Worm (Caenorhabditis elegans) whole organism, young adult: ENCODE measurements around the gene C33G8.13.

Source experiments
- C17E4.6 ChIP-seq: fragments of 200-800 bp; sonication (Bioruptor generic); IDR thresholded peaks from 2 replicates; pipeline ENCODE4 v1.3.6; 2022; ENCODE audit warnings: missing genetic modification reagents, missing genetic modification characterization, missing compliant biosample characterization
- D2030.7 ChIP-seq: fragments of 200-800 bp; sonication (Bioruptor generic); IDR thresholded peaks from 2 replicates; pipeline ENCODE4 v1.3.6; 2022; ENCODE audit warnings: missing genetic modification reagents, missing genetic modification characterization, missing compliant biosample characterization
- F10E7.11 ChIP-seq: sonication (generic microtip); optimal IDR thresholded peaks from 2 replicates; lab custom pipeline; 2017; ENCODE audit warnings: mild to moderate bottlenecking, missing genetic modification characterization, moderate library complexity, missing compliant biosample characterization
- F33H1.4 ChIP-seq: fragments of 200-800 bp; sonication (Bioruptor generic); IDR thresholded peaks from 2 replicates; pipeline ENCODE4 v1.3.6; 2022; ENCODE audit warnings: missing genetic modification reagents, missing genetic modification characterization, missing compliant biosample characterization
- F55B11.4 ChIP-seq: sonication (generic microtip); optimal IDR thresholded peaks from 2 replicates; lab custom pipeline; 2016; ENCODE audit warnings: missing compliant biosample characterization, missing genetic modification characterization, borderline replicate concordance; ENCODE audit not compliant: insufficient read depth
- K12H6.12 ChIP-seq: fragments of 200-800 bp; sonication (Bioruptor generic); optimal IDR thresholded peaks from 2 replicates; lab custom pipeline; 2018; ENCODE audit warnings: mild to moderate bottlenecking, missing genetic modification characterization, missing compliant biosample characterization
- Y53G8AR.9 ChIP-seq: fragments of 200-800 bp; sonication (Bioruptor generic); conservative IDR thresholded peaks from 2 replicates; pipeline ENCODE4 v1.3.6; 2022; ENCODE audit warnings: missing genetic modification reagents, missing genetic modification characterization, missing compliant biosample characterization
- Y67H2A.10 ChIP-seq: fragments of 200-800 bp; sonication (Bioruptor generic); conservative IDR thresholded peaks from 2 replicates; pipeline ENCODE4 v1.3.6; 2022; ENCODE audit warnings: missing genetic modification reagents, missing genetic modification characterization, missing compliant biosample characterization
- Y95B8A.8 ChIP-seq: fragments of 200-800 bp; sonication (Bioruptor generic); IDR thresholded peaks from 2 replicates; pipeline ENCODE4 v1.3.6; 2022; ENCODE audit warnings: missing genetic modification reagents, missing genetic modification characterization, missing compliant biosample characterization
- ama-1 ChIP-seq, 3 experiments: fragments of 150-350 bp in 1 of 3; sonication (generic microtip) in 2 of 3; optimal IDR thresholded peaks; 2 replicates each; lab custom pipeline; 2014 to 2018; ENCODE audit warnings: missing biosample characterization in 2 of 3, missing genetic modification characterization in 2 of 3, missing genetic modification reagents in 2 of 3
- aptf-2 ChIP-seq: fragments of 200-800 bp; sonication (Bioruptor generic); conservative IDR thresholded peaks from 2 replicates; pipeline ENCODE4 v1.3.6; 2022; ENCODE audit warnings: missing genetic modification reagents, missing genetic modification characterization, missing compliant biosample characterization
- attf-5 ChIP-seq: fragments of 200-800 bp; sonication (Bioruptor generic); optimal IDR thresholded peaks from 2 replicates; lab custom pipeline; 2018; ENCODE audit warnings: mild to moderate bottlenecking, missing genetic modification characterization, missing compliant biosample characterization
- bed-2 ChIP-seq: fragments of 200-800 bp; sonication (Bioruptor generic); IDR thresholded peaks from 2 replicates; pipeline ENCODE4 v1.3.6; 2022; ENCODE audit warnings: missing genetic modification reagents, missing genetic modification characterization, missing compliant biosample characterization
- cebp-2 ChIP-seq: fragments of 200-800 bp; sonication (Bioruptor generic); IDR thresholded peaks from 2 replicates; pipeline ENCODE4 v1.3.6; 2022; ENCODE audit warnings: missing genetic modification characterization, missing compliant biosample characterization
- ceh-100 ChIP-seq: fragments of 200-800 bp; sonication (Bioruptor generic); IDR thresholded peaks from 2 replicates; pipeline ENCODE4 v1.3.6; 2022; ENCODE audit warnings: missing genetic modification reagents, missing genetic modification characterization, missing compliant biosample characterization
- ceh-58 ChIP-seq: fragments of 200-800 bp; sonication (Bioruptor generic); IDR thresholded peaks from 2 replicates; pipeline ENCODE4 v1.3.6; 2022; ENCODE audit warnings: missing genetic modification characterization, missing compliant biosample characterization
- efl-1 ChIP-seq: fragments of 150-350 bp; optimal IDR thresholded peaks from 2 replicates; lab custom pipeline; 2014; ENCODE audit warnings: missing biosample characterization, missing genetic modification reagents, missing genetic modification characterization
- egl-18 ChIP-seq: fragments of 200-800 bp; sonication (Bioruptor generic); IDR thresholded peaks from 2 replicates; pipeline ENCODE4 v1.3.6; 2022; ENCODE audit warnings: missing genetic modification reagents, missing genetic modification characterization, missing compliant biosample characterization
- hmg-20 ChIP-seq: fragments of 200-800 bp; sonication (Bioruptor generic); IDR thresholded peaks from 2 replicates; pipeline ENCODE4 v1.3.6; 2022; ENCODE audit warnings: missing genetic modification reagents, missing genetic modification characterization, missing compliant biosample characterization
- hsf-1 ChIP-seq: fragments of 200-800 bp; sonication (Bioruptor generic); IDR thresholded peaks from 2 replicates; pipeline ENCODE4 v1.3.6; 2022; ENCODE audit warnings: missing genetic modification reagents, missing genetic modification characterization, missing compliant biosample characterization
- let-607 ChIP-seq, 2 experiments: fragments of 200-800 bp in 1 of 2; sonication (Bioruptor generic) in 1 of 2; sonication (generic microtip) in 1 of 2; optimal IDR thresholded peaks; 2 replicates each; lab custom pipeline; 2016 to 2018; ENCODE audit warnings: mild to moderate bottlenecking in 2 of 2, missing compliant biosample characterization in 2 of 2, missing genetic modification characterization in 2 of 2, moderate library complexity in 2 of 2, missing genotype in 1 of 2
- lin-54 ChIP-seq: fragments of 200-800 bp; sonication (Bioruptor generic); optimal IDR thresholded peaks from 2 replicates; lab custom pipeline; 2018; ENCODE audit warnings: mild to moderate bottlenecking, missing genetic modification characterization, missing compliant biosample characterization
- madf-10 ChIP-seq: sonication (generic microtip); optimal IDR thresholded peaks from 2 replicates; lab custom pipeline; 2016; ENCODE audit warnings: mild to moderate bottlenecking, missing genetic modification characterization, missing compliant biosample characterization
- madf-3 ChIP-seq: fragments of 200-800 bp; sonication (Bioruptor generic); IDR thresholded peaks from 2 replicates; pipeline ENCODE4 v1.3.6; 2022; ENCODE audit warnings: missing genetic modification reagents, missing genetic modification characterization, missing compliant biosample characterization
- nfya-1 ChIP-seq: sonication (generic microtip); optimal IDR thresholded peaks from 2 replicates; lab custom pipeline; 2017; ENCODE audit warnings: antibody characterized with exemption, missing compliant biosample characterization, missing genetic modification characterization, borderline replicate concordance; ENCODE audit not compliant: insufficient read depth
- nfyb-1 ChIP-seq: fragments of 200-800 bp; sonication (Bioruptor generic); IDR thresholded peaks from 2 replicates; pipeline ENCODE4 v1.3.6; 2022; ENCODE audit warnings: missing genetic modification reagents, missing genetic modification characterization, missing compliant biosample characterization
- nhr-120 ChIP-seq: fragments of 200-800 bp; sonication (Bioruptor generic); IDR thresholded peaks from 2 replicates; pipeline ENCODE4 v1.3.6; 2022; ENCODE audit warnings: missing genetic modification characterization, missing compliant biosample characterization
- nhr-90 ChIP-seq: sonication (generic microtip); optimal IDR thresholded peaks from 2 replicates; lab custom pipeline; 2016; ENCODE audit warnings: missing genotype, mild to moderate bottlenecking, missing genetic modification characterization, missing compliant biosample characterization
- pbrm-1 ChIP-seq: fragments of 200-800 bp; sonication (Bioruptor generic); IDR thresholded peaks from 2 replicates; pipeline ENCODE4 v1.3.6; 2022; ENCODE audit warnings: missing genetic modification reagents, missing genetic modification characterization, missing compliant biosample characterization
- rec-8 ChIP-seq, 2 experiments: sonication (generic microtip); optimal IDR thresholded peaks; 2 replicates each; lab custom pipeline; 2016; ENCODE audit warnings: mild to moderate bottlenecking in 2 of 2, missing genetic modification characterization in 2 of 2, missing genetic modification reagents in 2 of 2, missing genotype in 2 of 2, missing biosample characterization in 1 of 2, missing compliant biosample characterization in 1 of 2, moderate library complexity in 1 of 2
- snpc-1.1 ChIP-seq: sonication (generic microtip); optimal IDR thresholded peaks from 2 replicates; lab custom pipeline; 2017; ENCODE audit warnings: missing genetic modification characterization, mild to moderate bottlenecking, missing compliant biosample characterization, antibody characterized with exemption, moderate library complexity, missing genotype, missing genetic modification reagents; ENCODE audit not compliant: insufficient read depth
- sptf-2 ChIP-seq: fragments of 200-800 bp; sonication (Bioruptor generic); optimal IDR thresholded peaks from 2 replicates; lab custom pipeline; 2018; ENCODE audit warnings: mild to moderate bottlenecking, missing genetic modification characterization, missing compliant biosample characterization
- tbp1 ChIP-seq: fragments of 200-800 bp; sonication (Bioruptor generic); optimal IDR thresholded peaks from 2 replicates; lab custom pipeline; 2018; ENCODE audit warnings: mild to moderate bottlenecking, missing genetic modification characterization, missing compliant biosample characterization
- tlf-1 ChIP-seq: fragments of 200-800 bp; sonication (Bioruptor generic); optimal IDR thresholded peaks from 2 replicates; lab custom pipeline; 2018; ENCODE audit warnings: mild to moderate bottlenecking, missing genetic modification characterization, missing compliant biosample characterization
- unc-62 ChIP-seq: fragments of 150-350 bp; optimal IDR thresholded peaks from 2 replicates; lab custom pipeline; 2014; ENCODE audit warnings: missing biosample characterization, missing genetic modification reagents, missing genetic modification characterization

Gene C33G8.13

ce11 chrV:7005964-7006363, 9.8 kb downstream of the C33G8.13 start, which contains the start of gene spig-10:
Gene spig-10, plus strand, starts transcription at chrV:7006264.
- TF ChIP-seq C17E4.6 (no peak), madf-3 (no peak), F33H1.4 (no peak), let-607 (tag; optimal IDR thresholded peaks at IDR 0.05; lab: Kevin White, UChicago) (no peak), snpc-1.1 (tag; lab: Kevin White, UChicago) (no peak), Y53G8AR.9 (GFP tag; lab: Robert Waterston, UW) (no peak), ceh-58 (GFP tag; lab: Robert Waterston, UW) (no peak), Y67H2A.10 (GFP tag; lab: Robert Waterston, UW) (no peak), egl-18 (GFP tag; lab: Robert Waterston, UW) (no peak), sptf-2 (no peak), aptf-2 (GFP tag; lab: Robert Waterston, UW) (no peak), bed-2 (GFP tag; lab: Robert Waterston, UW) (no peak), tbp1 (GFP tag; lab: Kevin White, UChicago) (no peak), madf-10 (tag; lab: Kevin White, UChicago) (no peak), ama-1 (optimal IDR thresholded peaks at IDR 0.05; lab: Kevin White, UChicago) (no peak), ama-1 (GFP tag; optimal IDR thresholded peaks at IDR 0.05; lab: Kevin White, UChicago) (no peak), rec-8 (tag; optimal IDR thresholded peaks at IDR 0.05; lab: Kevin White, UChicago) (no peak), cebp-2 (GFP tag; lab: Robert Waterston, UW) (no peak), pbrm-1 (GFP tag; lab: Robert Waterston, UW) (no peak)

ce11 chrV:7003850-7004249, 11.9 kb downstream of the C33G8.13 start, which contains the start of gene srab-4:
Gene srab-4, plus strand, starts transcription at chrV:7004150.
- no peak for TF ChIP-seq C17E4.6
- no peak for TF ChIP-seq efl-1 (GFP tag; lab: Kevin White, UChicago)
- no peak for TF ChIP-seq F55B11.4
- no peak for TF ChIP-seq attf-5 (GFP tag; lab: Kevin White, UChicago)
- TF ChIP-seq D2030.7 (GFP tag; lab: Robert Waterston, UW) = no peak
- TF ChIP-seq hmg-20 = no peak
- no peak for TF ChIP-seq nhr-90 (tag; lab: Kevin White, UChicago)
- no peak for TF ChIP-seq nfyb-1
- TF ChIP-seq unc-62 = no peak
- TF ChIP-seq Y95B8A.8 (GFP tag; lab: Robert Waterston, UW) = no peak
- TF ChIP-seq Y67H2A.10 (GFP tag; lab: Robert Waterston, UW) = no peak
- no peak for TF ChIP-seq lin-54 (GFP tag; lab: Kevin White, UChicago)
- TF ChIP-seq F10E7.11 (tag; lab: Kevin White, UChicago) = no peak
- TF ChIP-seq nhr-120 = no peak
- TF ChIP-seq ceh-100 (GFP tag; lab: Robert Waterston, UW) = no peak
- TF ChIP-seq nfya-1 (tag; lab: Kevin White, UChicago) = no peak

- no peak for TF ChIP-seq hsf-1 (GFP tag; lab: Robert Waterston, UW)
- no peak for TF ChIP-seq K12H6.12
- TF ChIP-seq tlf-1 (GFP tag; lab: Kevin White, UChicago) = no peak
- TF ChIP-seq efl-1 (GFP tag; lab: Kevin White, UChicago) = no peak
- TF ChIP-seq, all 124 proteins: peak for 0
These were observed 15.0 kb downstream of the C33G8.13 start for ce11 chrV:7000734-7001133.
